Fruit fly (Drosophila melanogaster): ENCODE data around the gene Prosbeta4.

The Prosbeta4 gene

dm6 chr2L:16731799-16732198 lies at the start of gene Prosbeta4:
TSS of gene Prosbeta4 (minus strand) at chr2L:16732133.
- TF ChIP-seq MBD-R2 (GFP tag; IDR thresholded peaks at IDR 0.05) (peak; percentile 50), gfzf (GFP tag; optimal IDR thresholded peaks at IDR 0.05) (peak; percentile 42), jigr1 (GFP tag; IDR thresholded peaks at IDR 0.05) (no peak), Kr (GFP tag; optimal IDR thresholded peaks at IDR 0.05) (no peak), CG9609 (GFP tag; optimal IDR thresholded peaks at IDR 0.05) (no peak), bigmax (GFP tag; optimal IDR thresholded peaks at IDR 0.05) (no peak), ATbp (GFP tag; optimal IDR thresholded peaks at IDR 0.05) (no peak), Sry-β (GFP tag; optimal IDR thresholded peaks at IDR 0.05) (no peak), CG12155 (GFP tag; optimal IDR thresholded peaks at IDR 0.05) (no peak), E2f2 (GFP tag; IDR thresholded peaks at IDR 0.05) (no peak), CG8281 (tag; optimal IDR thresholded peaks at IDR 0.05) (no peak), cas (GFP tag; IDR thresholded peaks at IDR 0.05) (no peak), CG6791 (GFP tag; IDR thresholded peaks at IDR 0.05; ENCODE audit: partially characterized antibody) (no peak), CG8388 (GFP tag; optimal IDR thresholded peaks at IDR 0.05) (no peak), btn (GFP tag; optimal IDR thresholded peaks at IDR 0.05) (no peak), Mrtf (GFP tag; IDR thresholded peaks at IDR 0.05) (no peak), Vsx1 (GFP tag; optimal IDR thresholded peaks at IDR 0.05) (no peak), esg (GFP tag; conservative IDR thresholded peaks at IDR 0.05) (no peak), Atf3 (GFP tag; optimal IDR thresholded peaks at IDR 0.05) (no peak), CG11695 (GFP tag; IDR thresholded peaks at IDR 0.05) (no peak), CG11398 (GFP tag; optimal IDR thresholded peaks at IDR 0.05) (no peak), NfI (GFP tag; optimal IDR thresholded peaks at IDR 0.05) (no peak), scrt (GFP tag; optimal IDR thresholded peaks at IDR 0.05) (no peak), phol (tag; optimal IDR thresholded peaks at IDR 0.05) (no peak), CG4282 (GFP tag; optimal IDR thresholded peaks at IDR 0.05) (no peak), CG4404 (GFP tag; IDR thresholded peaks at IDR 0.05) (no peak), MESR4 (GFP tag; optimal IDR thresholded peaks at IDR 0.05) (peak; percentile 68), pzg (GFP tag; optimal IDR thresholded peaks at IDR 0.05) (peak; percentile 15), CG18262 (tag; optimal IDR thresholded peaks at IDR 0.05) (no peak), gro (GFP tag; optimal IDR thresholded peaks at IDR 0.05) (no peak), Lhr (GFP tag; optimal IDR thresholded peaks at IDR 0.05) (no peak), NC2β (GFP tag; optimal IDR thresholded peaks at IDR 0.05) (no peak), CG15601 (tag; optimal IDR thresholded peaks at IDR 0.05) (no peak), org-1 (GFP tag; optimal IDR thresholded peaks at IDR 0.05) (no peak), Ravus (GFP tag; IDR thresholded peaks at IDR 0.05) (no peak), CG18011 (GFP tag; optimal IDR thresholded peaks at IDR 0.05) (no peak), Dp (GFP tag; optimal IDR thresholded peaks at IDR 0.05) (peak; percentile 13), CG1603 (tag; optimal IDR thresholded peaks at IDR 0.05) (no peak), vvl (GFP tag; IDR thresholded peaks at IDR 0.05) (no peak), CG42726 (GFP tag; IDR thresholded peaks at IDR 0.05; ENCODE audit: partially characterized antibody) (peak; percentile 10; the same call in 1 of the 2 replicates), H15 (GFP tag; IDR thresholded peaks at IDR 0.05) (no peak), CG4617 (GFP tag; optimal IDR thresholded peaks at IDR 0.05; ENCODE audit: borderline replicate concordance) (peak; percentile 3), onecut (GFP tag; IDR thresholded peaks at IDR 0.05) (no peak), CG5180 (GFP tag; optimal IDR thresholded peaks at IDR 0.05) (no peak), CG8290 (GFP tag; optimal IDR thresholded peaks at IDR 0.05) (no peak), CG8290 (tag; optimal IDR thresholded peaks at IDR 0.05) (no peak), Nf-YA (GFP tag; IDR thresholded peaks at IDR 0.05) (no peak), mld (GFP tag; IDR thresholded peaks at IDR 0.05; ENCODE audit: partially characterized antibody) (no peak), Taf1 (GFP tag; IDR thresholded peaks at IDR 0.05) (no peak), pb (GFP tag; optimal IDR thresholded peaks at IDR 0.05) (no peak), CG14014 (GFP tag; IDR thresholded peaks at IDR 0.05) (no peak), Hr39 (optimal IDR thresholded peaks at IDR 0.05) (no peak), psq (GFP tag; optimal IDR thresholded peaks at IDR 0.05) (no peak)

All from whole organism, embryonic.